Fruit fly (Drosophila melanogaster) whole organism, prepupa: ENCODE measurements around the gene CG33985.

Experiments used
- Blimp-1 ChIP-seq: fragments of 200-800 bp; sonication (Bioruptor generic); optimal IDR thresholded peaks from 3 replicates; lab custom pipeline; 2017; ENCODE audit warnings: missing biosample characterization, missing genetic modification characterization, mild to moderate bottlenecking, moderate library complexity, missing genetic modification reagents
- CG10669 ChIP-seq: fragments of 200-800 bp; sonication (Bioruptor generic); optimal IDR thresholded peaks from 3 replicates; lab custom pipeline; 2018; ENCODE audit warnings: missing biosample characterization, mild to moderate bottlenecking, missing genetic modification characterization, moderate library complexity
- CG11294 ChIP-seq: fragments of 200-800 bp; sonication (Bioruptor generic); IDR thresholded peaks from 2 replicates; pipeline ENCODE4 v1.3.6; 2022; ENCODE audit warnings: missing biosample characterization, missing genetic modification characterization
- CG11762 ChIP-seq: fragments of 200-800 bp; sonication (Bioruptor generic); optimal IDR thresholded peaks from 3 replicates; lab custom pipeline; 2016; ENCODE audit warnings: missing biosample characterization, missing genetic modification characterization; ENCODE audit not compliant: insufficient read depth
- CG11902 ChIP-seq: fragments of 200-800 bp; sonication (Bioruptor generic); optimal IDR thresholded peaks from 3 replicates; lab custom pipeline; 2016; ENCODE audit warnings: missing biosample characterization, missing genetic modification characterization
- CG15336 ChIP-seq: fragments of 200-800 bp; sonication (Bioruptor generic); IDR thresholded peaks from 2 replicates; pipeline ENCODE4 v1.3.6; 2022; ENCODE audit warnings: missing biosample characterization, missing genetic modification characterization
- CG3032 ChIP-seq: fragments of 200-800 bp; optimal IDR thresholded peaks from 2 replicates; lab custom pipeline; 2019; ENCODE audit warnings: missing biosample characterization, mild to moderate bottlenecking, missing genetic modification characterization, moderate library complexity
- CG31627 ChIP-seq: fragments of 200-800 bp; sonication (Bioruptor generic); optimal IDR thresholded peaks from 3 replicates; lab custom pipeline; 2016; ENCODE audit warnings: missing biosample characterization, missing genetic modification characterization
- CG32006 ChIP-seq: fragments of 200-800 bp; sonication (Bioruptor generic); optimal IDR thresholded peaks from 3 replicates; lab custom pipeline; 2017; ENCODE audit warnings: missing biosample characterization, mild to moderate bottlenecking, missing genetic modification characterization
- CG34406 ChIP-seq: fragments of 200-800 bp; sonication (Bioruptor generic); optimal IDR thresholded peaks from 3 replicates; lab custom pipeline; 2016; ENCODE audit warnings: missing biosample characterization, missing genetic modification characterization
- CG3919 ChIP-seq: fragments of 200-800 bp; sonication (Bioruptor generic); optimal IDR thresholded peaks from 3 replicates; lab custom pipeline; 2016; ENCODE audit warnings: missing biosample characterization, missing genetic modification characterization
- CG4318 ChIP-seq: fragments of 200-800 bp; sonication (Bioruptor generic); optimal IDR thresholded peaks from 3 replicates; lab custom pipeline; 2017; ENCODE audit warnings: missing biosample characterization, mild to moderate bottlenecking, missing genetic modification characterization
- CG6163 ChIP-seq: fragments of 200-800 bp; sonication (Bioruptor generic); IDR thresholded peaks from 3 replicates; pipeline ENCODE4 v1.3.6; 2022; ENCODE audit warnings: missing biosample characterization, missing genetic modification characterization
- CG6276 ChIP-seq: fragments of 200-800 bp; sonication (Bioruptor generic); optimal IDR thresholded peaks from 2 replicates; lab custom pipeline; 2017; ENCODE audit warnings: missing biosample characterization, mild to moderate bottlenecking, missing genetic modification characterization
- CG6792 ChIP-seq: fragments of 200-800 bp; sonication (Bioruptor generic); optimal IDR thresholded peaks from 3 replicates; lab custom pipeline; 2016; ENCODE audit warnings: missing biosample characterization, missing genetic modification characterization
- CG7368 ChIP-seq: fragments of 200-800 bp; sonication (Bioruptor generic); optimal IDR thresholded peaks from 3 replicates; lab custom pipeline; 2016; ENCODE audit warnings: missing biosample characterization, missing genetic modification characterization
- CG8119 ChIP-seq: fragments of 200-800 bp; sonication (Bioruptor generic); IDR thresholded peaks from 3 replicates; pipeline ENCODE4 v1.3.6; 2022; ENCODE audit warnings: missing biosample characterization, missing genetic modification characterization
- CG8632 ChIP-seq: fragments of 200-800 bp; sonication (Bioruptor generic); optimal IDR thresholded peaks from 3 replicates; lab custom pipeline; 2016; ENCODE audit warnings: missing biosample characterization, missing genetic modification characterization
- CG9139 ChIP-seq: fragments of 200-800 bp; sonication (Bioruptor generic); optimal IDR thresholded peaks from 3 replicates; lab custom pipeline; 2017; ENCODE audit warnings: missing biosample characterization, mild to moderate bottlenecking, missing genetic modification characterization
- Eip78C ChIP-seq: fragments of 200-800 bp; sonication (Bioruptor generic); peaks from one replicate; lab custom pipeline; 2016; ENCODE audit warnings: missing biosample characterization, missing genetic modification characterization
- Eip93F ChIP-seq: fragments of 200-800 bp; sonication (Bioruptor generic); optimal IDR thresholded peaks from 2 replicates; lab custom pipeline; 2016; ENCODE audit warnings: missing biosample characterization, mild to moderate bottlenecking, missing genetic modification characterization
- Hr38 ChIP-seq: sonication (Bioruptor generic); optimal IDR thresholded peaks from 2 replicates; lab custom pipeline; 2016; ENCODE audit warnings: missing biosample characterization, missing genetic modification characterization
- Hr39 ChIP-seq: fragments of 200-800 bp; sonication (Bioruptor generic); optimal IDR thresholded peaks from 2 replicates; lab custom pipeline; 2016; ENCODE audit warnings: missing biosample characterization, missing genetic modification characterization
- Lpt ChIP-seq: fragments of 200-800 bp; sonication (Bioruptor generic); optimal IDR thresholded peaks from 3 replicates; lab custom pipeline; 2016; ENCODE audit warnings: missing biosample characterization, missing genetic modification characterization
- Met ChIP-seq: fragments of 200-800 bp; sonication (Bioruptor generic); optimal IDR thresholded peaks from 3 replicates; lab custom pipeline; 2016; ENCODE audit warnings: missing biosample characterization, missing genetic modification characterization
- OdsH ChIP-seq: fragments of 200-800 bp; sonication (Bioruptor generic); optimal IDR thresholded peaks from 3 replicates; lab custom pipeline; 2016; ENCODE audit warnings: missing biosample characterization, missing genetic modification characterization
- Smox ChIP-seq: fragments of 200-800 bp; sonication (Bioruptor generic); optimal IDR thresholded peaks from 3 replicates; lab custom pipeline; 2016; ENCODE audit warnings: missing biosample characterization, missing genetic modification characterization
- Sox102F ChIP-seq: fragments of 200-800 bp; sonication (Bioruptor generic); optimal IDR thresholded peaks from 2 replicates; lab custom pipeline; 2016; ENCODE audit warnings: missing biosample characterization, mild to moderate bottlenecking, missing genetic modification characterization
- Sox14 ChIP-seq: fragments of 200-800 bp; sonication (Bioruptor generic); optimal IDR thresholded peaks from 3 replicates; lab custom pipeline; 2016; ENCODE audit warnings: missing biosample characterization, missing genetic modification characterization
- Sox15 ChIP-seq: fragments of 200-800 bp; sonication (Bioruptor generic); optimal IDR thresholded peaks from 3 replicates; lab custom pipeline; 2016; ENCODE audit warnings: missing biosample characterization, missing genetic modification characterization
- acj6 ChIP-seq: fragments of 200-800 bp; sonication (Bioruptor generic); optimal IDR thresholded peaks from 3 replicates; lab custom pipeline; 2016; ENCODE audit warnings: missing biosample characterization, missing genetic modification characterization
- cyc ChIP-seq: fragments of 200-800 bp; sonication (Bioruptor generic); optimal IDR thresholded peaks from 3 replicates; lab custom pipeline; 2016; ENCODE audit warnings: missing biosample characterization, missing genetic modification characterization
- dac ChIP-seq: fragments of 200-800 bp; sonication (Bioruptor generic); optimal IDR thresholded peaks from 2 replicates; lab custom pipeline; 2017; ENCODE audit warnings: missing biosample characterization, mild to moderate bottlenecking, missing genetic modification characterization
- dsx ChIP-seq: fragments of 200-800 bp; optimal IDR thresholded peaks from 3 replicates; lab custom pipeline; 2019; ENCODE audit warnings: missing biosample characterization, mild to moderate bottlenecking, missing genetic modification characterization, moderate library complexity; ENCODE audit not compliant: poor library complexity, severe bottlenecking
- esn ChIP-seq: fragments of 200-800 bp; sonication (Bioruptor generic); optimal IDR thresholded peaks from 2 replicates; lab custom pipeline; 2016; ENCODE audit warnings: missing biosample characterization, mild to moderate bottlenecking, missing genetic modification characterization, moderate library complexity
- fd59A ChIP-seq: fragments of 200-800 bp; sonication (Bioruptor generic); optimal IDR thresholded peaks from 2 replicates; lab custom pipeline; 2017; ENCODE audit warnings: missing biosample characterization, mild to moderate bottlenecking, missing genetic modification characterization, missing genetic modification reagents
- lz ChIP-seq: fragments of 200-800 bp; sonication (Bioruptor generic); optimal IDR thresholded peaks from 3 replicates; lab custom pipeline; 2016; ENCODE audit warnings: missing biosample characterization, missing genetic modification characterization
- net ChIP-seq: fragments of 200-800 bp; sonication (Bioruptor generic); optimal IDR thresholded peaks from 3 replicates; lab custom pipeline; 2016; ENCODE audit warnings: missing biosample characterization, missing genetic modification characterization
- pdm3 ChIP-seq: fragments of 200-800 bp; sonication (Bioruptor generic); optimal IDR thresholded peaks from 3 replicates; lab custom pipeline; 2016; ENCODE audit warnings: missing biosample characterization, missing genetic modification characterization
- salr ChIP-seq, 2 experiments: fragments of 200-800 bp; sonication (Bioruptor generic); optimal IDR thresholded peaks; 3 replicates each; lab custom pipeline; 2016 to 2018; ENCODE audit warnings: missing biosample characterization in 2 of 2, missing genetic modification characterization in 2 of 2, mild to moderate bottlenecking in 1 of 2
- ss ChIP-seq, 2 experiments: fragments of 200-800 bp; sonication (Bioruptor generic); optimal IDR thresholded peaks; 2 replicates in 1 of 2; 3 replicates in 1 of 2; lab custom pipeline; 2017 to 2018; ENCODE audit warnings: mild to moderate bottlenecking in 2 of 2, missing biosample characterization in 2 of 2, missing genetic modification characterization in 2 of 2, moderate library complexity in 1 of 2
- topi ChIP-seq: fragments of 200-800 bp; sonication (Bioruptor generic); optimal IDR thresholded peaks from 3 replicates; lab custom pipeline; 2016; ENCODE audit warnings: missing biosample characterization, missing genetic modification characterization
- vri ChIP-seq: fragments of 200-800 bp; sonication (Bioruptor generic); optimal IDR thresholded peaks from 3 replicates; lab custom pipeline; 2016; ENCODE audit warnings: missing biosample characterization, mild to moderate bottlenecking, missing genetic modification characterization

CG33985 gene

dm6 chr3L:15563058-15563850 lies 36.6 kb upstream of the CG33985 start, which contains the start of the genes CG7739 and SCCRO (continued):
- TF ChIP-seq Smox (GFP tag; lab: Kevin White, UChicago) (no peak), ss (GFP tag; optimal IDR thresholded peaks at IDR 0.05; lab: Kevin White, UChicago) (no peak), CG32006 (no peak), net (peak; percentile 20), CG8119 (GFP tag; lab: Robert Waterston, UW) (peak; percentile 57; the same call in 2 of the 3 replicates), CG3919 (peak; percentile 50), Blimp-1 (GFP tag; lab: Kevin White, UChicago) (no peak), dac (no peak), CG8632 (GFP tag; lab: Kevin White, UChicago) (peak; percentile 31), CG31627 (GFP tag; lab: Kevin White, UChicago) (peak; percentile 38), fd59A (no peak), CG6792 (no peak), vri (GFP tag; lab: Kevin White, UChicago) (peak; percentile 44), Sox102F (GFP tag; lab: Kevin White, UChicago) (peak; percentile 36), Lpt (no peak), dsx (no peak), CG7368 (no peak)

dm6 chr3L:15562727-15563057 lies 36.1 kb upstream of the CG33985 start:
- TF ChIP-seq Sox14 (GFP tag; lab: Kevin White, UChicago) (no peak), pdm3 (GFP tag; lab: Kevin White, UChicago) (no peak), cyc (GFP tag; lab: Kevin White, UChicago) (no peak), CG11902 (GFP tag; lab: Kevin White, UChicago) (no peak), CG32006 (no peak), Eip78C (GFP tag; lab: Kevin White, UChicago) (peak; percentile 17)

DNA sequence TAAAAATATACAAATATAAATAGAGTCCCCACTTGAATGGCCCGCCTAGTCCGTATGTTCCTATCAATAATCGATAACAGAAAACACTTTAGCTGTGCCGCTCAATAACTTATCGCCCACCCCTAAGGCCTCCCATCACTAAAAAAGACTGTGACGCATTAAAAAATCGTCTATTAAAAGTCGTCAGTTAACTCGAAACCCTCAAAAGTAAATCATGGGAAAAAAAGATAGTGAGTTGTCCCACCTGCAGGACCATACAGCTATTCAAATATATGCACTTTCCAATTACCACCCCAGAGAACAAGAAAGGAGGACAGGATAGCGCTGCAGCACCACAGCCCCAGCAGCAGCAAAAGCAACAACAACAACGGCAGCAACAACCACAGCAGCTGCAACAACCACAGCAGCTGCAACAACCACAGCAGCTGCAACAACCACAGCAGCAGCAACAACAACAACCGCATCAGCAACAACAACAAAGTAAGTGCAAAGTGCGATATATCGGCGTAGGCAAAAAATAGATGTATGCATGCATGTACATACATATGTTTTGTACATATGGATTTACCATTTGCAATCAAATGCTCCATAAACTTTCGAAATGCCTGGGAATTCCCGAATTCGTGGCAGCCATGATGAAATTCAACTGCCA lies 27.5 kb upstream of the CG33985 start, which contains the start of gene AGO2:
TSS of gene AGO2 (plus strand) at position 121 of the 652 bp plus-strand sequence.
- TF ChIP-seq cyc (GFP tag; lab: Kevin White, UChicago) (no peak), Sox14 (GFP tag; lab: Kevin White, UChicago) (peak; percentile 18), Sox102F (GFP tag; lab: Kevin White, UChicago) (no peak), lz (GFP tag; lab: Kevin White, UChicago) (no peak), CG4318 (no peak), OdsH (no peak), net (no peak), CG3032 (tag; lab: Kevin White, UChicago) (peak; percentile 85), pdm3 (GFP tag; lab: Kevin White, UChicago) (no peak), CG9139 (GFP tag; lab: Kevin White, UChicago) (peak; percentile 80), acj6 (GFP tag; lab: Kevin White, UChicago) (no peak), CG11294 (GFP tag; lab: Robert Waterston, UW) (no peak; the same call in 1 of the 2 replicates), CG34406 (GFP tag; lab: Kevin White, UChicago) (no peak), Sox15 (GFP tag; lab: Kevin White, UChicago) (no peak), CG32006 (no peak), Eip78C (GFP tag; lab: Kevin White, UChicago) (peak; percentile 59), Lpt (peak; percentile 87), fd59A (no peak), dsx (peak; percentile 94), CG31627 (GFP tag; lab: Kevin White, UChicago) (no peak), CG8119 (GFP tag; lab: Robert Waterston, UW) (no peak), Eip93F (GFP tag; lab: Kevin White, UChicago) (no peak), CG10669 (GFP tag; lab: Kevin White, UChicago) (peak; percentile 87), Smox (GFP tag; lab: Kevin White, UChicago) (no peak), Met (GFP tag; lab: Kevin White, UChicago) (peak; percentile 19), CG7368 (peak; percentile 84), CG6163 (no peak), topi (peak; percentile 50), CG6276 (GFP tag; lab: Kevin White, UChicago) (peak; percentile 97), esn (GFP tag; lab: Kevin White, UChicago) (peak; percentile 43), vri (GFP tag; lab: Kevin White, UChicago) (peak; percentile 30), salr (GFP tag; optimal IDR thresholded peaks at IDR 0.05; lab: Kevin White, UChicago) (no peak), CG11762 (GFP tag; lab: Kevin White, UChicago) (peak; percentile 78), Hr39 (GFP tag; lab: Kevin White, UChicago) (no peak), CG6792 (no peak), Hr38 (no peak), CG15336 (peak; percentile 44; the same call in 1 of the 2 replicates)
